Worm (Caenorhabditis elegans) whole organism, L3 larva: ENCODE data around the gene K03A11.5.

Experiments used
- R02D3.7 ChIP-seq: fragments of 150-350 bp; optimal IDR thresholded peaks from 2 replicates; lab custom pipeline; 2014; ENCODE audit warnings: missing biosample characterization, missing genetic modification characterization
- ZK546.5 ChIP-seq: sonication (generic microtip); optimal IDR thresholded peaks from 2 replicates; lab custom pipeline; 2017; ENCODE audit warnings: missing biosample characterization, missing genetic modification characterization
- aly-2 ChIP-seq: fragments of 150-350 bp; optimal IDR thresholded peaks from 2 replicates; lab custom pipeline; 2014; ENCODE audit warnings: missing biosample characterization, missing genetic modification characterization
- ama-1 ChIP-seq: fragments of 150-350 bp; optimal IDR thresholded peaks from 2 replicates; lab custom pipeline; 2018
- ceh-16 ChIP-seq: sonication (generic microtip); optimal IDR thresholded peaks from 2 replicates; lab custom pipeline; 2017; ENCODE audit warnings: missing biosample characterization, missing genetic modification characterization
- ceh-82 ChIP-seq: fragments of 150-350 bp; optimal IDR thresholded peaks from 2 replicates; lab custom pipeline; 2014; ENCODE audit warnings: missing biosample characterization, missing genetic modification characterization
- ceh-9 ChIP-seq: sonication (generic microtip); optimal IDR thresholded peaks from 2 replicates; lab custom pipeline; 2018; ENCODE audit warnings: missing biosample characterization, missing genetic modification characterization
- egl-27 ChIP-seq: sonication (generic microtip); optimal IDR thresholded peaks from 4 replicates; lab custom pipeline; 2017; ENCODE audit warnings: missing biosample characterization, missing genetic modification reagents, missing genetic modification characterization
- egl-5 ChIP-seq: fragments of 150-350 bp; optimal IDR thresholded peaks from 2 replicates; lab custom pipeline; 2017; ENCODE audit warnings: missing biosample characterization, missing genetic modification reagents, missing genetic modification characterization, inconsistent platforms
- elt-1 ChIP-seq: fragments of 150-350 bp; optimal IDR thresholded peaks from 2 replicates; lab custom pipeline; 2014; ENCODE audit warnings: missing biosample characterization, missing genetic modification characterization
- elt-2 ChIP-seq: sonication (generic microtip); optimal IDR thresholded peaks from 2 replicates; lab custom pipeline; 2016; ENCODE audit warnings: missing genetic modification reagents, mild to moderate bottlenecking, missing genetic modification characterization, missing compliant biosample characterization
- eor-1 ChIP-seq, 2 experiments: fragments of 150-350 bp; optimal IDR thresholded peaks; 2 replicates each; lab custom pipeline; 2014 to 2018; ENCODE audit warnings: missing biosample characterization in 2 of 2, missing genetic modification characterization in 2 of 2
- fkh-10 ChIP-seq: sonication (generic microtip); optimal IDR thresholded peaks from 2 replicates; lab custom pipeline; 2017; ENCODE audit warnings: missing biosample characterization, missing genetic modification reagents, missing genetic modification characterization
- fkh-2 ChIP-seq: fragments of 150-350 bp; optimal IDR thresholded peaks from 2 replicates; lab custom pipeline; 2014; ENCODE audit warnings: missing biosample characterization, missing genetic modification reagents, missing genetic modification characterization
- fos-1 ChIP-seq: fragments of 150-350 bp; optimal IDR thresholded peaks from 2 replicates; lab custom pipeline; 2014; ENCODE audit warnings: missing biosample characterization, missing genetic modification characterization
- hmg-11 ChIP-seq: sonication (generic microtip); optimal IDR thresholded peaks from 2 replicates; lab custom pipeline; 2016; ENCODE audit warnings: missing genetic modification characterization, missing compliant biosample characterization
- jun-1 ChIP-seq: fragments of 150-350 bp; optimal IDR thresholded peaks from 2 replicates; lab custom pipeline; 2014; ENCODE audit warnings: missing biosample characterization, missing genetic modification reagents, missing genetic modification characterization
- lin-39 ChIP-seq: fragments of 150-350 bp; optimal IDR thresholded peaks from 2 replicates; lab custom pipeline; 2018; ENCODE audit warnings: missing biosample characterization, missing genetic modification reagents, missing genetic modification characterization
- mml-1 ChIP-seq: fragments of 150-350 bp; sonication (generic microtip); optimal IDR thresholded peaks from 3 replicates; lab custom pipeline; 2014; ENCODE audit warnings: missing biosample characterization, missing genetic modification characterization
- nfya-1 ChIP-seq: sonication (generic microtip); optimal IDR thresholded peaks from 2 replicates; lab custom pipeline; 2017; ENCODE audit warnings: missing genetic modification characterization, mild to moderate bottlenecking, missing compliant biosample characterization, antibody characterized with exemption, moderate library complexity; ENCODE audit not compliant: insufficient read depth
- nhr-11 ChIP-seq: fragments of 150-350 bp; optimal IDR thresholded peaks from 2 replicates; lab custom pipeline; 2014; ENCODE audit warnings: missing biosample characterization, missing genetic modification characterization
- nhr-12 ChIP-seq: fragments of 150-350 bp; optimal IDR thresholded peaks from 2 replicates; lab custom pipeline; 2014; ENCODE audit warnings: missing biosample characterization, missing genetic modification characterization
- nhr-25 ChIP-seq: sonication (generic microtip); optimal IDR thresholded peaks from 2 replicates; lab custom pipeline; 2017; ENCODE audit warnings: missing biosample characterization, missing genetic modification characterization
- nhr-28 ChIP-seq: fragments of 150-350 bp; optimal IDR thresholded peaks from 2 replicates; lab custom pipeline; 2014; ENCODE audit warnings: missing biosample characterization, missing genetic modification characterization
- nhr-67 ChIP-seq: fragments of 150-350 bp; optimal IDR thresholded peaks from 2 replicates; lab custom pipeline; 2014; ENCODE audit warnings: missing biosample characterization, missing genetic modification characterization
- nhr-77 ChIP-seq: fragments of 150-350 bp; optimal IDR thresholded peaks from 2 replicates; lab custom pipeline; 2014; ENCODE audit warnings: missing biosample characterization, missing genetic modification characterization
- pha-4 ChIP-seq: fragments of 150-350 bp; optimal IDR thresholded peaks from 2 replicates; lab custom pipeline; 2014; ENCODE audit warnings: missing biosample characterization, missing genetic modification reagents, missing genetic modification characterization
- snpc-4 ChIP-seq: fragments of 150-350 bp; optimal IDR thresholded peaks from 2 replicates; lab custom pipeline; 2014; ENCODE audit warnings: missing biosample characterization, missing genetic modification characterization
- ztf-4 ChIP-seq: fragments of 150-350 bp; optimal IDR thresholded peaks from 2 replicates; lab custom pipeline; 2014; ENCODE audit warnings: missing biosample characterization, missing genetic modification characterization

Gene K03A11.5

ce11 chrX:13062934-13063585 is at the start of gene K03A11.5:
Gene K03A11.5, plus strand, starts transcription at chrX:13063535.
- TF ChIP-seq elt-2 (tag; lab: Kevin White, UChicago) (peak; percentile 39), fkh-10 (GFP tag; lab: Kevin White, UChicago) (no peak), egl-5 (tag; lab: Kevin White, UChicago) (peak; percentile 25)

ce11 chrX:13014341-13014740 is 49.0 kb upstream of the K03A11.5 start:
- TF ChIP-seq aly-2 (tag; lab: Kevin White, UChicago) (no peak), nhr-25 (tag; lab: Kevin White, UChicago) (peak; percentile 94), nfya-1 (tag; lab: Kevin White, UChicago) (peak; percentile 1)

- TF ChIP-seq fos-1 (tag; lab: Kevin White, UChicago): no peak
- no peak for TF ChIP-seq snpc-4 (tag; lab: Kevin White, UChicago)
- TF ChIP-seq nhr-25 (tag; lab: Kevin White, UChicago): peak; percentile 54
- TF ChIP-seq, all 47 proteins: peak for 1
Observed at ce11 chrX:13016290-13016689, 47.0 kb upstream of the K03A11.5 start.

- no peak for TF ChIP-seq ceh-9 (tag; lab: Kevin White, UChicago)
- TF ChIP-seq jun-1 (tag; lab: Kevin White, UChicago): no peak
- TF ChIP-seq nhr-67: no peak
Observed at ce11 chrX:13021446-13021845, 41.9 kb upstream of the K03A11.5 start.

ce11 chrX:13032610-13033009 is 30.7 kb upstream of the K03A11.5 start, which contains the start of gene npr-10:
Gene npr-10, minus strand, starts transcription at chrX:13032710.
- TF ChIP-seq lin-39 (tag; lab: Kevin White, UChicago) (no peak), ZK546.5 (tag; lab: Kevin White, UChicago) (no peak), nhr-28 (no peak), jun-1 (tag; lab: Kevin White, UChicago) (no peak), elt-2 (tag; lab: Kevin White, UChicago) (no peak), snpc-4 (tag; lab: Kevin White, UChicago) (no peak), fkh-2 (tag; lab: Kevin White, UChicago) (no peak), eor-1 (tag; optimal IDR thresholded peaks at IDR 0.05; lab: Kevin White, UChicago) (no peak), nhr-77 (tag; lab: Kevin White, UChicago) (no peak), mml-1 (no peak), R02D3.7 (no peak), nfya-1 (tag; lab: Kevin White, UChicago) (no peak), ztf-4 (no peak), nhr-11 (tag; lab: Kevin White, UChicago) (no peak), elt-1 (tag; lab: Kevin White, UChicago) (no peak), nhr-67 (no peak), hmg-11 (tag; lab: Kevin White, UChicago) (no peak), ceh-82 (tag; lab: Kevin White, UChicago) (no peak), ama-1 (lab: Kevin White, UChicago) (no peak), ceh-16 (tag; lab: Kevin White, UChicago) (no peak)

- TF ChIP-seq R02D3.7 (no peak), pha-4 (tag; lab: Kevin White, UChicago) (no peak), elt-1 (tag; lab: Kevin White, UChicago) (no peak), snpc-4 (tag; lab: Kevin White, UChicago) (no peak), ceh-16 (tag; lab: Kevin White, UChicago) (no peak), nhr-12 (tag; lab: Kevin White, UChicago) (no peak), ceh-9 (tag; lab: Kevin White, UChicago) (no peak), ceh-82 (tag; lab: Kevin White, UChicago) (no peak), fkh-2 (tag; lab: Kevin White, UChicago) (no peak), ama-1 (lab: Kevin White, UChicago) (no peak), ztf-4 (no peak), fkh-10 (GFP tag; lab: Kevin White, UChicago) (no peak)
Observed at ce11 chrX:13033850-13034249, 29.5 kb upstream of the K03A11.5 start.

- no peak for TF ChIP-seq lin-39 (tag; lab: Kevin White, UChicago)
- no peak for TF ChIP-seq fos-1 (tag; lab: Kevin White, UChicago)
- TF ChIP-seq egl-27 (tag; lab: Kevin White, UChicago): no peak
Observed at ce11 chrX:13034333-13034732, 29.0 kb upstream of the K03A11.5 start.
